Worm (Caenorhabditis elegans) whole organism, mixed stage, embryonic: ENCODE results near the gene F17E9.3.

Experiments
- bed-3 ChIP-seq: fragments of 200-800 bp; sonication (Bioruptor generic); optimal IDR thresholded peaks from 3 replicates; lab custom pipeline; 2018; ENCODE audit warnings: mild to moderate bottlenecking, missing genetic modification characterization, moderate library complexity, missing compliant biosample characterization
- blmp-1 ChIP-seq: fragments of 150-350 bp; optimal IDR thresholded peaks from 2 replicates; lab custom pipeline; 2014; ENCODE audit warnings: missing biosample characterization, missing genetic modification characterization
- ceh-39 ChIP-seq: fragments of 150-350 bp; optimal IDR thresholded peaks from 2 replicates; lab custom pipeline; 2014; ENCODE audit warnings: missing biosample characterization, missing genetic modification characterization
- ceh-83 ChIP-seq: fragments of 200-800 bp; sonication (Bioruptor generic); optimal IDR thresholded peaks from 2 replicates; lab custom pipeline; 2018; ENCODE audit warnings: mild to moderate bottlenecking, missing genetic modification characterization, missing compliant biosample characterization
- ces-1 ChIP-seq: fragments of 150-350 bp; optimal IDR thresholded peaks from 2 replicates; lab custom pipeline; 2014; ENCODE audit warnings: missing biosample characterization, missing genetic modification reagents, missing genetic modification characterization
- drap-1 ChIP-seq: fragments of 200-800 bp; sonication (Bioruptor generic); optimal IDR thresholded peaks from 3 replicates; lab custom pipeline; 2018; ENCODE audit warnings: mild to moderate bottlenecking, missing genetic modification characterization, missing compliant biosample characterization
- elt-1 ChIP-seq: sonication (generic microtip); optimal IDR thresholded peaks from 2 replicates; lab custom pipeline; 2017; ENCODE audit warnings: missing genetic modification characterization, mild to moderate bottlenecking, missing compliant biosample characterization, antibody characterized with exemption, moderate library complexity, borderline replicate concordance; ENCODE audit not compliant: insufficient read depth
- elt-3 ChIP-seq: fragments of 150-350 bp; optimal IDR thresholded peaks from 2 replicates; lab custom pipeline; 2014; ENCODE audit warnings: missing biosample characterization, missing genetic modification characterization
- flh-1 ChIP-seq: fragments of 200-800 bp; sonication (Bioruptor generic); optimal IDR thresholded peaks from 2 replicates; lab custom pipeline; 2018; ENCODE audit warnings: mild to moderate bottlenecking, missing genetic modification characterization, moderate library complexity, missing compliant biosample characterization
- ham-2 ChIP-seq: fragments of 200-800 bp; sonication (Bioruptor generic); optimal IDR thresholded peaks from 2 replicates; lab custom pipeline; 2018; ENCODE audit warnings: mild to moderate bottlenecking, missing genetic modification characterization, missing compliant biosample characterization
- hlh-1 ChIP-seq: fragments of 150-350 bp; optimal IDR thresholded peaks from 2 replicates; lab custom pipeline; 2014; ENCODE audit warnings: missing biosample characterization, missing genetic modification reagents, missing genetic modification characterization
- lin-13 ChIP-seq: fragments of 150-350 bp; optimal IDR thresholded peaks from 2 replicates; lab custom pipeline; 2014; ENCODE audit warnings: missing biosample characterization, missing genetic modification characterization
- lin-32 ChIP-seq: fragments of 200-800 bp; sonication (Bioruptor generic); optimal IDR thresholded peaks from 2 replicates; lab custom pipeline; 2018; ENCODE audit warnings: mild to moderate bottlenecking, missing genetic modification characterization, missing compliant biosample characterization
- lsy-2 ChIP-seq: fragments of 150-350 bp; optimal IDR thresholded peaks from 2 replicates; lab custom pipeline; 2014; ENCODE audit warnings: missing biosample characterization, missing genetic modification characterization
- mep-1 ChIP-seq: fragments of 150-350 bp; optimal IDR thresholded peaks from 2 replicates; lab custom pipeline; 2017; ENCODE audit warnings: missing biosample characterization, missing genetic modification reagents, missing genetic modification characterization, inconsistent platforms
- mls-2 ChIP-seq: sonication (generic microtip); optimal IDR thresholded peaks from 2 replicates; lab custom pipeline; 2016; ENCODE audit warnings: mild to moderate bottlenecking, missing genetic modification characterization, moderate library complexity, missing compliant biosample characterization
- nhr-12 ChIP-seq: fragments of 150-350 bp; optimal IDR thresholded peaks from 2 replicates; lab custom pipeline; 2014; ENCODE audit warnings: missing biosample characterization, missing genetic modification characterization
- nhr-2 ChIP-seq: fragments of 150-350 bp; optimal IDR thresholded peaks from 2 replicates; lab custom pipeline; 2014; ENCODE audit warnings: missing biosample characterization, missing genetic modification characterization
- nhr-237 ChIP-seq: fragments of 150-350 bp; optimal IDR thresholded peaks from 2 replicates; lab custom pipeline; 2014; ENCODE audit warnings: missing biosample characterization, missing genetic modification characterization
- nhr-28 ChIP-seq: fragments of 150-350 bp; optimal IDR thresholded peaks from 2 replicates; lab custom pipeline; 2014; ENCODE audit warnings: missing biosample characterization, missing genetic modification characterization
- nhr-76 ChIP-seq: sonication (generic microtip); optimal IDR thresholded peaks from 2 replicates; lab custom pipeline; 2017; ENCODE audit warnings: missing biosample characterization, missing genetic modification characterization
- pha-4 ChIP-seq: fragments of 150-350 bp; optimal IDR thresholded peaks from 2 replicates; lab custom pipeline; 2018; ENCODE audit warnings: missing biosample characterization, missing genetic modification reagents, missing genetic modification characterization
- sem-2 ChIP-seq: fragments of 200-800 bp; sonication (Bioruptor generic); optimal IDR thresholded peaks from 2 replicates; lab custom pipeline; 2018; ENCODE audit warnings: mild to moderate bottlenecking, missing genetic modification characterization, missing compliant biosample characterization
- snpc-4 ChIP-seq: fragments of 150-350 bp; optimal IDR thresholded peaks from 2 replicates; lab custom pipeline; 2014; ENCODE audit warnings: missing biosample characterization, missing genetic modification characterization
- tbx-8 ChIP-seq: fragments of 200-800 bp; sonication (Bioruptor generic); optimal IDR thresholded peaks from 2 replicates; lab custom pipeline; 2018; ENCODE audit warnings: mild to moderate bottlenecking, missing genetic modification characterization, moderate library complexity, missing compliant biosample characterization
- unc-120 ChIP-seq: sonication (generic microtip); optimal IDR thresholded peaks from 2 replicates; lab custom pipeline; 2017; ENCODE audit warnings: missing genetic modification characterization, missing compliant biosample characterization; ENCODE audit not compliant: poor library complexity, severe bottlenecking
- unc-39 ChIP-seq: fragments of 150-350 bp; optimal IDR thresholded peaks from 2 replicates; lab custom pipeline; 2014; ENCODE audit warnings: missing biosample characterization, missing genetic modification characterization
- unc-62 ChIP-seq: fragments of 150-350 bp; optimal IDR thresholded peaks from 2 replicates; lab custom pipeline; 2014; ENCODE audit warnings: missing biosample characterization, missing genetic modification reagents, missing genetic modification characterization
- zip-8 ChIP-seq: fragments of 150-350 bp; optimal IDR thresholded peaks from 2 replicates; lab custom pipeline; 2014; ENCODE audit warnings: missing biosample characterization, missing genetic modification characterization
- ztf-11 ChIP-seq: fragments of 150-350 bp; optimal IDR thresholded peaks from 2 replicates; lab custom pipeline; 2014; ENCODE audit warnings: missing biosample characterization, missing genetic modification characterization

F17E9.3 gene

ce11 chrIV:8354572-8354971, at the start of gene F17E9.3:
TSS of gene F17E9.3 (plus strand) at chrIV:8354872.
- TF ChIP-seq ztf-11 (tag; lab: Kevin White, UChicago): no peak
- no peak for TF ChIP-seq nhr-2 (tag; lab: Kevin White, UChicago)
- TF ChIP-seq unc-39 (tag; lab: Kevin White, UChicago): no peak
- no peak for TF ChIP-seq lin-32 (GFP tag; lab: Kevin White, UChicago)
- TF ChIP-seq tbx-8 (GFP tag; lab: Kevin White, UChicago): no peak
- TF ChIP-seq lsy-2: no peak
- TF ChIP-seq unc-120: no peak
- no peak for TF ChIP-seq nhr-28 (tag; lab: Kevin White, UChicago)
- no peak for TF ChIP-seq ceh-39 (tag; lab: Kevin White, UChicago)
- no peak for TF ChIP-seq ces-1 (GFP tag; lab: Kevin White, UChicago)
- no peak for TF ChIP-seq hlh-1 (tag; lab: Kevin White, UChicago)
- TF ChIP-seq elt-3: no peak

DNA sequence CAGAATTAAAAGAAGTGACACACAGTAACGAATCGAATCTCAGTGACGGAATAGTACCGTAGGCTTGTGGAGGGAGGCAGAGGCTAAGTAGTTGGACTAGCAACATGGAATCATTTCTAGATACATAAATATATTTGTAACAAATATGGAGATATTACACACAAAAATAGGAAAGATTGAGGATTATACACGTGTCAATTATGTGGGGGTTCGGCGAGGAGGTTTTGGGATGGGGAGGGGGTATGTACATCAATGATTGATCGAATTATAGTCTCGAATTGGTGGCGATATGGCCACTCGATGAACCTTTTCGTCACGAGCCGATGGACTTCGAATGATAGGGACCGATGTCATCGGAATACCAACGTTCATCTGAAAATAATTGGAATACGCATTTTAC, 47.3 kb upstream of the F17E9.3 start:
- no peak for TF ChIP-seq unc-39 (tag; lab: Kevin White, UChicago)
- no peak for TF ChIP-seq nhr-2 (tag; lab: Kevin White, UChicago)
- TF ChIP-seq ceh-39 (tag; lab: Kevin White, UChicago): no peak
- TF ChIP-seq unc-62 (GFP tag; lab: Kevin White, UChicago): no peak
- no peak for TF ChIP-seq nhr-12
- no peak for TF ChIP-seq elt-1 (tag; lab: Kevin White, UChicago)
- no peak for TF ChIP-seq mep-1 (tag; lab: Kevin White, UChicago)
- TF ChIP-seq snpc-4 (tag; lab: Kevin White, UChicago): no peak
- no peak for TF ChIP-seq lsy-2
- no peak for TF ChIP-seq pha-4 (tag; lab: Kevin White, UChicago)
- TF ChIP-seq ztf-11 (tag; lab: Kevin White, UChicago): no peak
- no peak for TF ChIP-seq bed-3 (GFP tag; lab: Kevin White, UChicago)
- TF ChIP-seq drap-1 (GFP tag; lab: Kevin White, UChicago): no peak
- no peak for TF ChIP-seq ham-2 (GFP tag; lab: Kevin White, UChicago)
- TF ChIP-seq mls-2 (tag; lab: Kevin White, UChicago): no peak
- TF ChIP-seq unc-120: no peak
- TF ChIP-seq tbx-8 (GFP tag; lab: Kevin White, UChicago): no peak

DNA sequence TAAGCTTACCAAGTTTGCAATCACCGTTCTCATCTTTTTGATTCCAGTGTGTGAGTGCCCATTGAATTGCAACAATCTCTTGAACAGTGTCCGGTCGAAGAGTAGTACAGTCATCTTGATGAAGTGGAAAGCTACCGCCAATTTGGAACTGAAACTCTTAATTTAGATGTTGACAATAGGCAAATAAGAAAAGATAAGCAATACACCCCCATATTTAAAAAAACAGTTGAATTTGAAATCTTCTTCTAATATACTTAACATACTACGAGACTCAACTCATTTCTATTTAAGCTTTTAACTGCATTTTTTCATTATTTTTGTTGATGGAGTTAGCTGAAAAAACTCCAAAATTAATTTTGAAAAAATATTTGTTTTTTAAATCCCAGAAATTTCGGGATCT, 42.6 kb upstream of the F17E9.3 start:
- no peak for TF ChIP-seq hlh-1 (tag; lab: Kevin White, UChicago)

DNA sequence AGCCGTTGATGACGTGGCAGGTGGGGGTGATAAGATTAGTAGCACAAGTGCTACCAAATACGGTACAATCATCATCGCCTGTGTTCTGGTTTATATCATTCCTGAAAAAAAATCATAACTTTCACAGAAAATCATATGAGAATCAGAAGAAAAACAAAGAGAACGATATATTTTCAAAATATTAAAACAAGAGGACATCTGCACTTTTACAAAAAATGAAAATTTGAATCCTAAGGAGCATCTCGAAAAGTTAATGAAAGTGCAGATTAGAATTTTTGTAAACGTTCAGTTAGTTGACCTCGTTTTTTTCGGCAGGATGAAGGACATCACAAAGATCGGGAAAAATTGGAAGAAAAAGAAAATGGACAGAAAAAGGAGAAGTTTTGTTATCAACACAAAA, 41.8 kb upstream of the F17E9.3 start, which contains the start of gene F35H10.10:
Gene F35H10.10 (minus strand): TSS at position 101 of the 400 bp plus-strand sequence.
- TF ChIP-seq lin-32 (GFP tag; lab: Kevin White, UChicago) (no peak), ham-2 (GFP tag; lab: Kevin White, UChicago) (no peak), hlh-1 (tag; lab: Kevin White, UChicago) (no peak), mls-2 (tag; lab: Kevin White, UChicago) (no peak), unc-62 (GFP tag; lab: Kevin White, UChicago) (no peak), nhr-2 (tag; lab: Kevin White, UChicago) (no peak), sem-2 (GFP tag; lab: Kevin White, UChicago) (no peak), ces-1 (GFP tag; lab: Kevin White, UChicago) (no peak), nhr-76 (no peak), lin-13 (no peak), ceh-39 (tag; lab: Kevin White, UChicago) (no peak), nhr-237 (tag; lab: Kevin White, UChicago) (no peak)

- no peak for TF ChIP-seq bed-3 (GFP tag; lab: Kevin White, UChicago)
- no peak for TF ChIP-seq pha-4 (tag; lab: Kevin White, UChicago)
- TF ChIP-seq elt-3: no peak
- TF ChIP-seq mls-2 (tag; lab: Kevin White, UChicago): no peak
- no peak for TF ChIP-seq blmp-1 (tag; lab: Kevin White, UChicago)
- no peak for TF ChIP-seq ham-2 (GFP tag; lab: Kevin White, UChicago)
- TF ChIP-seq ces-1 (GFP tag; lab: Kevin White, UChicago): no peak
- TF ChIP-seq ceh-39 (tag; lab: Kevin White, UChicago): no peak
- TF ChIP-seq zip-8 (tag; lab: Kevin White, UChicago): no peak
- TF ChIP-seq unc-39 (tag; lab: Kevin White, UChicago): no peak
- no peak for TF ChIP-seq ztf-11 (tag; lab: Kevin White, UChicago)
- no peak for TF ChIP-seq nhr-28 (tag; lab: Kevin White, UChicago)
- no peak for TF ChIP-seq flh-1
- no peak for TF ChIP-seq ceh-83
Observed at ce11 chrIV:8317800-8318199, 36.9 kb upstream of the F17E9.3 start.
